Fruit fly (Drosophila melanogaster) whole organism, embryonic: ENCODE results near the gene CG5255.

Source experiments
- Bdp1 ChIP-seq: fragments of 200-800 bp; sonication (Bioruptor generic); optimal IDR thresholded peaks from 3 replicates; lab custom pipeline; 2016; ENCODE audit warnings: missing biosample characterization, missing genetic modification characterization
- CG16779 ChIP-seq: fragments of 200-800 bp; sonication (Bioruptor generic); IDR thresholded peaks from 2 replicates; pipeline ENCODE4 v1.3.6; 2022; ENCODE audit warnings: missing biosample characterization, missing genetic modification characterization
- CG3726 ChIP-seq: fragments of 200-800 bp; sonication (Bioruptor generic); IDR thresholded peaks from 3 replicates; pipeline ENCODE4, ENCODE4 v1.3.6; 2022; ENCODE audit warnings: missing biosample characterization, missing genetic modification characterization
- Doc3 ChIP-seq: fragments of 200-800 bp; sonication (Bioruptor generic); IDR thresholded peaks from 3 replicates; pipeline ENCODE4 v1.3.6; 2022; ENCODE audit warnings: missing biosample characterization, missing genetic modification characterization; ENCODE audit not compliant: partially characterized antibody
- Nf-YA ChIP-seq: fragments of 200-800 bp; sonication (Bioruptor generic); IDR thresholded peaks from 2 replicates; pipeline ENCODE4 v1.3.6; 2022; ENCODE audit warnings: missing biosample characterization, missing genetic modification characterization
- Oli ChIP-seq: fragments of 200-800 bp; sonication (Bioruptor generic); optimal IDR thresholded peaks from 2 replicates; lab custom pipeline; 2018; ENCODE audit warnings: missing biosample characterization, mild to moderate bottlenecking, missing genetic modification characterization, moderate library complexity
- Poxn ChIP-seq: fragments of 200-800 bp; sonication (Bioruptor generic); IDR thresholded peaks from 2 replicates; pipeline ENCODE4 v1.3.6; 2022; ENCODE audit warnings: missing biosample characterization, missing genetic modification characterization
- bcd ChIP-seq: fragments of 200-800 bp; sonication (Bioruptor generic); optimal IDR thresholded peaks from 2 replicates; lab custom pipeline; 2017; ENCODE audit warnings: missing biosample characterization, mild to moderate bottlenecking, missing genetic modification characterization
- pnt ChIP-seq: fragments of 200-800 bp; sonication (Bioruptor generic); optimal IDR thresholded peaks from 3 replicates; lab custom pipeline; 2016; ENCODE audit warnings: missing biosample characterization, missing genetic modification characterization
- unpg ChIP-seq: fragments of 200-800 bp; sonication (Bioruptor generic); optimal IDR thresholded peaks from 3 replicates; lab custom pipeline; 2018; ENCODE audit warnings: missing biosample characterization, mild to moderate bottlenecking, missing genetic modification characterization, moderate library complexity

DNA sequence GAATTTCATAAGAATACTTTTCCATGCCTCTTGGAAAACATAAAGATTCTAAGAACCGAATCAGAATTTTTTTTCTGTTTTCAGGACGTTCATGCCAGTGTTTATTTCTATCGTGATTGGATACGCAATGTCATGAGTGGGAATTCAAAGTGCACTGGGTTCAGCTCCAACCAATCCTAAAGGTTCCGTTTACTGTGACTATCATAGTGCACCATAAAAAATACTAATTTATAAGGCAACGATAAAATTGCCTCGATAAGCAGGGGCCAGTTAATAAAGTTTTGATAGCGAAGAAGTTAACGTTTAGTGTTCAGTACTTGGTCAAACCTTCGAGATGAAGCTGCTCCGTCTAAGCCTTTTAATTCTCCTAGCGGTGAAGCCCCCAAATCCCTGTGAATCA, 9.8 kb upstream of the CG5255 start, which contains the start of gene CG31265:
- TF ChIP-seq pnt: no peak
- no peak for TF ChIP-seq Doc3
- TF ChIP-seq Poxn: no peak
- TF ChIP-seq unpg (GFP tag; lab: Kevin White, UChicago): no peak
- TF ChIP-seq CG16779 (GFP tag; lab: Robert Waterston, UW): no peak
- TF ChIP-seq bcd (GFP tag; lab: Kevin White, UChicago): no peak
- no peak for TF ChIP-seq Nf-YA (GFP tag; lab: Robert Waterston, UW)
- no peak for TF ChIP-seq Oli (tag; lab: Kevin White, UChicago)
- no peak for TF ChIP-seq Bdp1 (GFP tag; lab: Kevin White, UChicago)
- no peak for TF ChIP-seq CG3726 (GFP tag; lab: Robert Waterston, UW)
